Worm (Caenorhabditis elegans) whole organism, L2 larva: Measurements from ENCODE around the gene K06B4.4.
A peak's percentile ranks its signal among the peaks of the same experiment; 100 is the strongest.

Source experiments
- C34F6.9 ChIP-seq: fragments of 150-350 bp; optimal IDR thresholded peaks from 2 replicates; lab custom pipeline; 2014; ENCODE audit warnings: missing biosample characterization, missing genetic modification characterization
- F13H6.1 ChIP-seq: sonication (generic microtip); optimal IDR thresholded peaks from 2 replicates; lab custom pipeline; 2016; ENCODE audit warnings: missing genetic modification characterization, missing compliant biosample characterization
- R02D3.7 ChIP-seq: fragments of 150-350 bp; optimal IDR thresholded peaks from 2 replicates; lab custom pipeline; 2014; ENCODE audit warnings: missing biosample characterization, missing genetic modification characterization
- ZK546.5 ChIP-seq: sonication (generic microtip); optimal IDR thresholded peaks from 2 replicates; lab custom pipeline; 2017; ENCODE audit warnings: missing biosample characterization, missing genetic modification characterization
- alr-1 ChIP-seq: fragments of 150-350 bp; optimal IDR thresholded peaks from 2 replicates; lab custom pipeline; 2014; ENCODE audit warnings: missing biosample characterization, missing genetic modification characterization
- aly-2 ChIP-seq: fragments of 150-350 bp; optimal IDR thresholded peaks from 2 replicates; lab custom pipeline; 2014; ENCODE audit warnings: missing biosample characterization, missing genetic modification characterization
- ama-1 ChIP-seq: fragments of 150-350 bp; optimal IDR thresholded peaks from 2 replicates; lab custom pipeline; 2018; ENCODE audit warnings: inconsistent platforms
- blmp-1 ChIP-seq: sonication (generic microtip); optimal IDR thresholded peaks from 2 replicates; lab custom pipeline; 2017; ENCODE audit warnings: missing genetic modification characterization, mild to moderate bottlenecking, missing compliant biosample characterization, antibody characterized with exemption, moderate library complexity; ENCODE audit not compliant: insufficient read depth
- ceh-16 ChIP-seq: fragments of 150-350 bp; optimal IDR thresholded peaks from 2 replicates; lab custom pipeline; 2014; ENCODE audit warnings: missing biosample characterization, missing genetic modification characterization
- ceh-82 ChIP-seq: fragments of 150-350 bp; optimal IDR thresholded peaks from 2 replicates; lab custom pipeline; 2014; ENCODE audit warnings: missing biosample characterization, missing genetic modification characterization
- crh-2 ChIP-seq: sonication (generic microtip); optimal IDR thresholded peaks from 2 replicates; lab custom pipeline; 2017; ENCODE audit warnings: missing biosample characterization, missing genetic modification characterization
- dmd-4 ChIP-seq: sonication (generic microtip); optimal IDR thresholded peaks from 2 replicates; lab custom pipeline; 2017; ENCODE audit warnings: missing biosample characterization, missing genetic modification characterization
- egl-27 ChIP-seq: sonication (generic microtip); optimal IDR thresholded peaks from 3 replicates; lab custom pipeline; 2017; ENCODE audit warnings: missing biosample characterization, missing genetic modification reagents, missing genetic modification characterization
- elt-1 ChIP-seq: fragments of 150-350 bp; optimal IDR thresholded peaks from 2 replicates; lab custom pipeline; 2014; ENCODE audit warnings: missing biosample characterization, missing genetic modification characterization
- fos-1 ChIP-seq: fragments of 150-350 bp; optimal IDR thresholded peaks from 2 replicates; lab custom pipeline; 2014; ENCODE audit warnings: missing biosample characterization, missing genetic modification characterization
- gmeb-1 ChIP-seq: fragments of 150-350 bp; optimal IDR thresholded peaks from 2 replicates; lab custom pipeline; 2014; ENCODE audit warnings: missing biosample characterization, missing genetic modification characterization
- lin-11 ChIP-seq: fragments of 150-350 bp; sonication (generic microtip); optimal IDR thresholded peaks from 2 replicates; lab custom pipeline; 2014; ENCODE audit warnings: missing biosample characterization, missing genetic modification characterization, inconsistent platforms, mixed read lengths
- lin-13 ChIP-seq: fragments of 150-350 bp; optimal IDR thresholded peaks from 2 replicates; lab custom pipeline; 2014; ENCODE audit warnings: missing biosample characterization, missing genetic modification reagents, missing genetic modification characterization
- lin-39 ChIP-seq: fragments of 150-350 bp; optimal IDR thresholded peaks from 2 replicates; lab custom pipeline; 2014; ENCODE audit warnings: missing biosample characterization, missing genetic modification reagents, missing genetic modification characterization
- lsy-2 ChIP-seq, 2 experiments: fragments of 150-350 bp in 1 of 2; sonication (generic microtip) in 1 of 2; optimal IDR thresholded peaks; 2 replicates each; lab custom pipeline; 2014 to 2017; ENCODE audit warnings: missing biosample characterization in 2 of 2, missing genetic modification characterization in 2 of 2
- mab-5 ChIP-seq: fragments of 150-350 bp; optimal IDR thresholded peaks from 2 replicates; lab custom pipeline; 2014; ENCODE audit warnings: missing biosample characterization, missing genetic modification characterization
- mbf-1 ChIP-seq: sonication (generic microtip); optimal IDR thresholded peaks from 2 replicates; lab custom pipeline; 2017; ENCODE audit warnings: missing biosample characterization, missing genetic modification characterization
- mdl-1 ChIP-seq, 2 experiments: fragments of 150-350 bp in 1 of 2; sonication (generic microtip) in 1 of 2; optimal IDR thresholded peaks; 2 replicates each; lab custom pipeline; 2017; ENCODE audit warnings: missing biosample characterization in 2 of 2, missing genetic modification characterization in 2 of 2
- nhr-10 ChIP-seq: sonication (generic microtip); optimal IDR thresholded peaks from 2 replicates; lab custom pipeline; 2017; ENCODE audit warnings: missing biosample characterization, missing genetic modification characterization
- nhr-11 ChIP-seq: fragments of 150-350 bp; optimal IDR thresholded peaks from 2 replicates; lab custom pipeline; 2014; ENCODE audit warnings: missing biosample characterization, missing genetic modification characterization
- nhr-12 ChIP-seq: fragments of 150-350 bp; optimal IDR thresholded peaks from 2 replicates; lab custom pipeline; 2014; ENCODE audit warnings: missing biosample characterization, missing genetic modification characterization
- nhr-129 ChIP-seq: fragments of 150-350 bp; optimal IDR thresholded peaks from 2 replicates; lab custom pipeline; 2014; ENCODE audit warnings: missing biosample characterization, missing genetic modification characterization
- nhr-21 ChIP-seq: fragments of 150-350 bp; optimal IDR thresholded peaks from 2 replicates; lab custom pipeline; 2014; ENCODE audit warnings: missing biosample characterization, missing genetic modification characterization
- nhr-237 ChIP-seq: fragments of 150-350 bp; optimal IDR thresholded peaks from 2 replicates; lab custom pipeline; 2014; ENCODE audit warnings: missing biosample characterization, missing genetic modification characterization
- nhr-25 ChIP-seq: fragments of 150-350 bp; sonication (generic microtip); optimal IDR thresholded peaks from 3 replicates; lab custom pipeline; 2014; ENCODE audit warnings: missing biosample characterization, missing genetic modification characterization
- nhr-6 ChIP-seq: fragments of 150-350 bp; optimal IDR thresholded peaks from 2 replicates; lab custom pipeline; 2014; ENCODE audit warnings: missing biosample characterization, missing genetic modification characterization
- nhr-77 ChIP-seq: fragments of 150-350 bp; optimal IDR thresholded peaks from 2 replicates; lab custom pipeline; 2014; ENCODE audit warnings: missing biosample characterization, missing genetic modification characterization
- peb-1 ChIP-seq: fragments of 150-350 bp; optimal IDR thresholded peaks from 2 replicates; lab custom pipeline; 2014; ENCODE audit warnings: missing biosample characterization, missing genetic modification characterization
- sem-4 ChIP-seq: fragments of 150-350 bp; optimal IDR thresholded peaks from 2 replicates; lab custom pipeline; 2014; ENCODE audit warnings: missing biosample characterization, missing genetic modification reagents, missing genetic modification characterization
- skn-1 ChIP-seq: sonication (generic microtip); optimal IDR thresholded peaks from 2 replicates; lab custom pipeline; 2017; ENCODE audit warnings: missing biosample characterization, missing genetic modification characterization
- sma-3 ChIP-seq: sonication (generic microtip); optimal IDR thresholded peaks from 2 replicates; lab custom pipeline; 2016; ENCODE audit warnings: missing genetic modification reagents, missing genetic modification characterization, missing compliant biosample characterization
- sma-9 ChIP-seq, 2 experiments: fragments of 150-350 bp in 1 of 2; sonication (generic microtip) in 1 of 2; optimal IDR thresholded peaks; 2 replicates each; lab custom pipeline; 2014 to 2016; ENCODE audit warnings: missing genetic modification characterization in 2 of 2, mild to moderate bottlenecking in 1 of 2, missing biosample characterization in 1 of 2, missing compliant biosample characterization in 1 of 2, missing genetic modification reagents in 1 of 2, moderate library complexity in 1 of 2
- snpc-4 ChIP-seq: fragments of 150-350 bp; optimal IDR thresholded peaks from 2 replicates; lab custom pipeline; 2014; ENCODE audit warnings: missing biosample characterization, missing genetic modification characterization
- unc-39 ChIP-seq: fragments of 150-350 bp; optimal IDR thresholded peaks from 2 replicates; lab custom pipeline; 2014; ENCODE audit warnings: missing biosample characterization, missing genetic modification characterization
- unc-62 ChIP-seq: fragments of 150-350 bp; optimal IDR thresholded peaks from 2 replicates; lab custom pipeline; 2014; ENCODE audit warnings: missing biosample characterization, missing genetic modification reagents, missing genetic modification characterization
- zag-1 ChIP-seq: fragments of 150-350 bp; optimal IDR thresholded peaks from 2 replicates; lab custom pipeline; 2014; ENCODE audit warnings: missing biosample characterization, missing genetic modification characterization
- ztf-1 ChIP-seq: fragments of 200-800 bp; sonication (Bioruptor generic); conservative IDR thresholded peaks from 2 replicates; pipeline ENCODE4 v1.3.6; 2022; ENCODE audit warnings: missing genetic modification characterization, missing compliant biosample characterization
- ztf-11 ChIP-seq: sonication (generic microtip); optimal IDR thresholded peaks from 2 replicates; lab custom pipeline; 2017; ENCODE audit warnings: missing biosample characterization, missing genetic modification characterization
- ztf-4 ChIP-seq: fragments of 150-350 bp; optimal IDR thresholded peaks from 2 replicates; lab custom pipeline; 2014; ENCODE audit warnings: missing biosample characterization, missing genetic modification characterization

Gene K06B4.4

ce11 chrV:15661580-15661979 lies 7.4 kb upstream of the K06B4.4 start:
- TF ChIP-seq sma-9 (GFP tag; optimal IDR thresholded peaks at IDR 0.05; lab: Kevin White, UChicago) (peak; percentile 7), sma-9 (tag; optimal IDR thresholded peaks at IDR 0.05; lab: Kevin White, UChicago) (no peak), sem-4 (tag; lab: Kevin White, UChicago) (peak; percentile 9), nhr-77 (tag; lab: Kevin White, UChicago) (no peak), sma-3 (no peak), nhr-129 (tag; lab: Kevin White, UChicago) (peak; percentile 0)

ce11 chrV:15664053-15664661 lies 4.8 kb upstream of the K06B4.4 start:
- TF ChIP-seq elt-1 (tag; lab: Kevin White, UChicago) (peak; percentile 26), nhr-129 (tag; lab: Kevin White, UChicago) (peak; percentile 93), lin-13 (GFP tag; lab: Kevin White, UChicago) (no peak), sma-9 (GFP tag; optimal IDR thresholded peaks at IDR 0.05; lab: Kevin White, UChicago) (peak; percentile 53), sma-9 (tag; optimal IDR thresholded peaks at IDR 0.05; lab: Kevin White, UChicago) (no peak), aly-2 (tag; lab: Kevin White, UChicago) (no peak), C34F6.9 (tag; lab: Kevin White, UChicago) (peak; percentile 25), sma-3 (no peak), unc-39 (tag; lab: Kevin White, UChicago) (no peak), nhr-25 (tag; lab: Kevin White, UChicago) (peak; percentile 79), gmeb-1 (tag; lab: Kevin White, UChicago) (peak; percentile 15), egl-27 (tag; lab: Kevin White, UChicago) (peak; percentile 5), ceh-16 (peak; percentile 45), crh-2 (peak; percentile 47), sem-4 (tag; lab: Kevin White, UChicago) (peak; percentile 54), lsy-2 (tag; optimal IDR thresholded peaks at IDR 0.05; lab: Kevin White, UChicago) (peak in 1 of 2 experiments; percentile 33), blmp-1 (tag; lab: Kevin White, UChicago) (peak; percentile 80), ztf-1 (no peak), dmd-4 (tag; lab: Kevin White, UChicago) (no peak), nhr-6 (tag; lab: Kevin White, UChicago) (peak; percentile 16), fos-1 (tag; lab: Kevin White, UChicago) (peak; percentile 59), F13H6.1 (tag; lab: Kevin White, UChicago) (peak; percentile 50), lin-11 (tag; lab: Kevin White, UChicago) (no peak), unc-62 (no peak), ama-1 (lab: Kevin White, UChicago) (peak; percentile 53), nhr-10 (tag; lab: Kevin White, UChicago) (no peak), snpc-4 (tag; lab: Kevin White, UChicago) (no peak)

ce11 chrV:15666718-15667117 lies 2.3 kb upstream of the K06B4.4 start:
- TF ChIP-seq dmd-4 (tag; lab: Kevin White, UChicago), result no peak
- TF ChIP-seq peb-1 (tag; lab: Kevin White, UChicago), result no peak
- TF ChIP-seq ztf-4 (tag; lab: Kevin White, UChicago), result no peak
- TF ChIP-seq lin-39 (tag; lab: Kevin White, UChicago), result no peak
- no peak for TF ChIP-seq ztf-11 (tag; lab: Kevin White, UChicago)
- no peak for TF ChIP-seq C34F6.9 (tag; lab: Kevin White, UChicago)
- no peak for TF ChIP-seq ztf-1
- TF ChIP-seq blmp-1 (tag; lab: Kevin White, UChicago), result peak; percentile 67
- peak; percentile 66 for TF ChIP-seq F13H6.1 (tag; lab: Kevin White, UChicago)
- peak; percentile 65 for TF ChIP-seq gmeb-1 (tag; lab: Kevin White, UChicago)
- peak in 1 of 2 experiments; percentile 67 for TF ChIP-seq mdl-1 (tag; optimal IDR thresholded peaks at IDR 0.05; lab: Kevin White, UChicago)
- peak; percentile 46 for TF ChIP-seq skn-1 (tag; lab: Kevin White, UChicago)
- TF ChIP-seq mab-5 (tag; lab: Kevin White, UChicago), result no peak
- no peak for TF ChIP-seq zag-1 (tag; lab: Kevin White, UChicago)
- no peak for TF ChIP-seq lsy-2 (tag; optimal IDR thresholded peaks at IDR 0.05; lab: Kevin White, UChicago)
- no peak for TF ChIP-seq lin-11 (tag; lab: Kevin White, UChicago)
- no peak for TF ChIP-seq snpc-4 (tag; lab: Kevin White, UChicago)
- TF ChIP-seq elt-1 (tag; lab: Kevin White, UChicago), result no peak
- no peak for TF ChIP-seq nhr-12 (tag; lab: Kevin White, UChicago)
- no peak for TF ChIP-seq nhr-10 (tag; lab: Kevin White, UChicago)
- no peak for TF ChIP-seq nhr-25 (tag; lab: Kevin White, UChicago)
- no peak for TF ChIP-seq nhr-21 (tag; lab: Kevin White, UChicago)
- TF ChIP-seq ceh-82, result no peak
- peak; percentile 82 for TF ChIP-seq fos-1 (tag; lab: Kevin White, UChicago)
- no peak for TF ChIP-seq R02D3.7 (tag; lab: Kevin White, UChicago)
- peak; percentile 33 for TF ChIP-seq sma-3
- no peak for TF ChIP-seq unc-39 (tag; lab: Kevin White, UChicago)
- no peak for TF ChIP-seq nhr-77 (tag; lab: Kevin White, UChicago)
- no peak for TF ChIP-seq nhr-6 (tag; lab: Kevin White, UChicago)
- no peak for TF ChIP-seq lin-13 (GFP tag; lab: Kevin White, UChicago)
- no peak for TF ChIP-seq nhr-237 (tag; lab: Kevin White, UChicago)
- no peak for TF ChIP-seq alr-1 (tag; lab: Kevin White, UChicago)
- TF ChIP-seq nhr-11, result no peak
- no peak for TF ChIP-seq ceh-16
- no peak for TF ChIP-seq ZK546.5 (tag; lab: Kevin White, UChicago)
- no peak for TF ChIP-seq egl-27 (tag; lab: Kevin White, UChicago)
- no peak for TF ChIP-seq ama-1 (lab: Kevin White, UChicago)
- peak; percentile 85 for TF ChIP-seq sma-9 (GFP tag; optimal IDR thresholded peaks at IDR 0.05; lab: Kevin White, UChicago)
- no peak for TF ChIP-seq sma-9 (tag; optimal IDR thresholded peaks at IDR 0.05; lab: Kevin White, UChicago)
- TF ChIP-seq mbf-1 (tag; lab: Kevin White, UChicago), result no peak
- TF ChIP-seq unc-62, result no peak
